Fruit fly (Drosophila melanogaster) whole organism, wandering third instar larva: ENCODE data around the gene Gs2.

ENCODE experiments used
- Abd-B ChIP-seq: fragments of >200 bp; optimal IDR thresholded peaks from 2 replicates; lab custom pipeline; 2017; ENCODE audit warnings: missing biosample characterization, missing genetic modification characterization
- CG32264 ChIP-seq: fragments of 200-800 bp; sonication (Bioruptor generic); optimal IDR thresholded peaks from 2 replicates; lab custom pipeline; 2016; ENCODE audit warnings: missing biosample characterization, missing genetic modification characterization
- CrebA ChIP-seq: fragments of 200-800 bp; sonication (Bioruptor generic); optimal IDR thresholded peaks from 2 replicates; lab custom pipeline; 2016; ENCODE audit warnings: missing biosample characterization, mild to moderate bottlenecking, missing genetic modification characterization, borderline replicate concordance
- Hnf4 ChIP-seq: fragments of 200-800 bp; sonication (Bioruptor generic); optimal IDR thresholded peaks from 2 replicates; lab custom pipeline; 2016; ENCODE audit warnings: missing biosample characterization, mild to moderate bottlenecking, missing genetic modification characterization
- Hr78 ChIP-seq: fragments of >200 bp; optimal IDR thresholded peaks from 2 replicates; lab custom pipeline; 2017; ENCODE audit warnings: missing biosample characterization, missing genetic modification characterization
- Jra ChIP-seq: sonication (Bioruptor generic); optimal IDR thresholded peaks from 2 replicates; lab custom pipeline; 2016; ENCODE audit warnings: missing biosample characterization, missing genetic modification characterization
- Myc ChIP-seq: fragments of >200 bp; optimal IDR thresholded peaks from 2 replicates; lab custom pipeline; 2017
- Vsx2 ChIP-seq: fragments of 200-300, 225-300 bp; sonication (Bioruptor generic); optimal IDR thresholded peaks from 2 replicates; lab custom pipeline; 2018; ENCODE audit warnings: missing biosample characterization, missing genetic modification characterization; ENCODE audit not compliant: partially characterized antibody
- dl ChIP-seq, 2 experiments: fragments of 175-275, 200-275 bp in 1 of 2; fragments of 200-275 bp in 1 of 2; sonication (Bioruptor generic); optimal IDR thresholded peaks; lab custom pipeline; 2018; ENCODE audit warnings: mild to moderate bottlenecking in 2 of 2, missing biosample characterization in 2 of 2, missing genetic modification characterization in 2 of 2, moderate library complexity in 2 of 2; ENCODE audit not compliant: partially characterized antibody in 2 of 2, insufficient read depth in 1 of 2
- fru ChIP-seq: fragments of 200-800 bp; sonication (Bioruptor generic); optimal IDR thresholded peaks from 3 replicates; lab custom pipeline; 2016; ENCODE audit warnings: missing biosample characterization, mild to moderate bottlenecking, missing genetic modification characterization
- h ChIP-seq: fragments of 200-800 bp; sonication (Bioruptor generic); optimal IDR thresholded peaks from 3 replicates; lab custom pipeline; 2016; ENCODE audit warnings: missing biosample characterization, mild to moderate bottlenecking, missing genetic modification characterization
- pan ChIP-seq: fragments of >200 bp; optimal IDR thresholded peaks from 2 replicates; lab custom pipeline; 2017
- psq ChIP-seq: fragments of 200-800 bp; sonication (Bioruptor generic); optimal IDR thresholded peaks from 3 replicates; lab custom pipeline; 2017; ENCODE audit warnings: missing biosample characterization, mild to moderate bottlenecking, missing genetic modification characterization, moderate library complexity
- tai ChIP-seq: sonication (Bioruptor generic); optimal IDR thresholded peaks from 2 replicates; lab custom pipeline; 2016; ENCODE audit warnings: missing biosample characterization, missing genetic modification characterization

dm6 chrX:11464047-11464446 is 41.4 kb downstream of the Gs2 start:
- no peak for TF ChIP-seq fru
- no peak for TF ChIP-seq Abd-B (GFP tag; lab: Kevin White, UChicago)
- no peak for TF ChIP-seq Hnf4 (GFP tag; lab: Kevin White, UChicago)
- TF ChIP-seq psq (GFP tag; lab: Kevin White, UChicago) = no peak
- no peak for TF ChIP-seq dl (GFP tag; optimal IDR thresholded peaks at IDR 0.05; lab: Kevin White, UChicago; ENCODE audit: insufficient read depth in 1 of 2, partially characterized antibody in 2 of 2)
- no peak for TF ChIP-seq Myc (lab: Kevin White, UChicago)
- TF ChIP-seq Hr78 (GFP tag; lab: Kevin White, UChicago) = no peak
- no peak for TF ChIP-seq CG32264
- TF ChIP-seq tai (GFP tag; lab: Kevin White, UChicago) = no peak
- no peak for TF ChIP-seq pan (lab: Kevin White, UChicago)
- no peak for TF ChIP-seq h (GFP tag; lab: Kevin White, UChicago)
- TF ChIP-seq CrebA = no peak
- TF ChIP-seq Jra (GFP tag; lab: Kevin White, UChicago) = no peak
- no peak for TF ChIP-seq Vsx2 (GFP tag; lab: Kevin White, UChicago)
